Worm (Caenorhabditis elegans): ENCODE measurements around the gene nlp-35.

DNA sequence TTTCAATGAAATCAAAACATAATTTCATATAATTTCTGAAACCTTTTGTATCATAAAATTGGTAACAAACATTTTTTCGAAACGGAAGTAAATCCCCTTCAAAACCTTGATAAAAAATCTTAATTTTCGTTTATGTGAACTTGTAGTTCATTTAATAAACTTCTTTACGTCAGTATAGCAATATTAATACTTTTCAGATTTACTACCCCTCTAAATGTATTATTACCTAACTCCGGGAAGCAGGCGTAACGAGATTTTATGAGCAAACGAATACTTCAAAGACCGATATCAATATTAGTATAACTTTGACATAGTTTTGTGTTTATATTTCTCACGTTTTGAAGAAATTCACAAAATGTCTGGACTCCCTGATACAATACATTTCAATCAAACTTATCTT, 30.4 kb downstream of the nlp-35 start, which contains the start of gene sru-1:
- TF ChIP-seq ZK546.5 (tag; optimal IDR thresholded peaks at IDR 0.05) (no peak), unc-39 (tag; optimal IDR thresholded peaks at IDR 0.05) (no peak), jun-1 (tag; optimal IDR thresholded peaks at IDR 0.05) (no peak), aly-2 (tag; optimal IDR thresholded peaks at IDR 0.05) (no peak), egl-27 (tag; optimal IDR thresholded peaks at IDR 0.05) (no peak), pha-4 (tag; optimal IDR thresholded peaks at IDR 0.05) (no peak), nhr-12 (tag; optimal IDR thresholded peaks at IDR 0.05) (no peak)

Measured in whole organism, L3 larva.